Worm (Caenorhabditis elegans): Measurements from ENCODE around the gene tbx-37.
"Not testable (repeated sequence)": the region's sequence is repeated elsewhere in the genome, so short reads cannot be mapped to it uniquely, and the experiment has no call there.

The tbx-37 gene

ce11 chrIII:11234742-11235141, 7.8 kb upstream of the tbx-37 start, which contains the start of gene Y47D3A.34:
Gene Y47D3A.34, minus strand, starts transcription at chrIII:11234861.
- TF ChIP-seq nhr-28 (tag; optimal IDR thresholded peaks at IDR 0.05) (no peak), nhr-2 (tag; optimal IDR thresholded peaks at IDR 0.05) (no peak), ces-1 (GFP tag; optimal IDR thresholded peaks at IDR 0.05) (peak; percentile 52)

ce11 chrIII:11231969-11232368, 5.0 kb upstream of the tbx-37 start, which contains the start of gene elo-8:
Gene elo-8, minus strand, starts transcription at chrIII:11232069.
- no peak for TF ChIP-seq flh-1 (GFP tag; optimal IDR thresholded peaks at IDR 0.05)
- TF ChIP-seq zip-8 (tag; optimal IDR thresholded peaks at IDR 0.05) = no peak
- TF ChIP-seq nhr-76 (tag; optimal IDR thresholded peaks at IDR 0.05) = no peak
- TF ChIP-seq ces-1 (GFP tag; optimal IDR thresholded peaks at IDR 0.05) = no peak
- no peak for TF ChIP-seq ceh-83 (GFP tag; optimal IDR thresholded peaks at IDR 0.05)
- no peak for TF ChIP-seq ceh-43 (GFP tag; optimal IDR thresholded peaks at IDR 0.05)

- TF ChIP-seq nhr-12 (tag; optimal IDR thresholded peaks at IDR 0.05) (no peak), ham-2 (GFP tag; optimal IDR thresholded peaks at IDR 0.05) (no peak), elt-1 (tag; optimal IDR thresholded peaks at IDR 0.05; ENCODE audit: borderline replicate concordance, insufficient read depth) (no peak), sptf-1 (tag; optimal IDR thresholded peaks at IDR 0.05) (no peak), snpc-4 (tag; optimal IDR thresholded peaks at IDR 0.05) (no peak), flh-1 (GFP tag; optimal IDR thresholded peaks at IDR 0.05) (no peak), mep-1 (tag; optimal IDR thresholded peaks at IDR 0.05) (no peak), pha-4 (tag; optimal IDR thresholded peaks at IDR 0.05) (no peak), blmp-1 (tag; optimal IDR thresholded peaks at IDR 0.05) (no peak), ces-1 (GFP tag; optimal IDR thresholded peaks at IDR 0.05) (no peak), lsy-2 (tag; optimal IDR thresholded peaks at IDR 0.05) (no peak), lin-13 (tag; optimal IDR thresholded peaks at IDR 0.05) (no peak), drap-1 (GFP tag; optimal IDR thresholded peaks at IDR 0.05) (no peak), nhr-237 (tag; optimal IDR thresholded peaks at IDR 0.05) (no peak)
These were observed 4.5 kb upstream of the tbx-37 start for ce11 chrIII:11231408-11231807.

- no peak for TF ChIP-seq ces-1 (GFP tag; optimal IDR thresholded peaks at IDR 0.05)
- TF ChIP-seq nhr-28 (tag; optimal IDR thresholded peaks at IDR 0.05) = no peak
- TF ChIP-seq ceh-43 (GFP tag; optimal IDR thresholded peaks at IDR 0.05) = no peak
- no peak for TF ChIP-seq snpc-4 (tag; optimal IDR thresholded peaks at IDR 0.05)
- no peak for TF ChIP-seq lin-13 (tag; optimal IDR thresholded peaks at IDR 0.05)
- TF ChIP-seq hlh-1 (tag; optimal IDR thresholded peaks at IDR 0.05) = no peak
- TF ChIP-seq nhr-2 (tag; optimal IDR thresholded peaks at IDR 0.05) = no peak
- no peak for TF ChIP-seq elt-3 (tag; optimal IDR thresholded peaks at IDR 0.05)
- no peak for TF ChIP-seq unc-120 (tag; optimal IDR thresholded peaks at IDR 0.05; ENCODE audit: poor library complexity, severe bottlenecking)
- TF ChIP-seq unc-62 (GFP tag; optimal IDR thresholded peaks at IDR 0.05) = no peak
- no peak for TF ChIP-seq elt-1 (tag; optimal IDR thresholded peaks at IDR 0.05; ENCODE audit: borderline replicate concordance, insufficient read depth)
- TF ChIP-seq unc-39 (tag; optimal IDR thresholded peaks at IDR 0.05) = no peak
These were observed 3.7 kb upstream of the tbx-37 start for ce11 chrIII:11230581-11230980.

- TF ChIP-seq unc-62 (GFP tag; optimal IDR thresholded peaks at IDR 0.05); unc-39 (tag; optimal IDR thresholded peaks at IDR 0.05); ces-1 (GFP tag; optimal IDR thresholded peaks at IDR 0.05): not testable (repeated sequence)
These were observed 2.9 kb downstream of the tbx-37 start, which contains the start of gene Y47D3A.13 for ce11 chrIII:11224006-11224405. Gene Y47D3A.13, minus strand, starts transcription at chrIII:11224106.

- TF ChIP-seq unc-120 (tag; optimal IDR thresholded peaks at IDR 0.05; ENCODE audit: poor library complexity, severe bottlenecking) = no peak
- TF ChIP-seq ceh-39 (tag; optimal IDR thresholded peaks at IDR 0.05) = peak; percentile 11
- no peak for TF ChIP-seq drap-1 (GFP tag; optimal IDR thresholded peaks at IDR 0.05)
- no peak for TF ChIP-seq blmp-1 (tag; optimal IDR thresholded peaks at IDR 0.05)
- no peak for TF ChIP-seq nhr-28 (tag; optimal IDR thresholded peaks at IDR 0.05)
- TF ChIP-seq M03D4.4 (tag; optimal IDR thresholded peaks at IDR 0.05) = no peak
- peak; percentile 50 for TF ChIP-seq ces-1 (GFP tag; optimal IDR thresholded peaks at IDR 0.05)
These were observed 5.2 kb downstream of the tbx-37 start for ce11 chrIII:11221583-11222191.
